Worm (Caenorhabditis elegans) whole organism, L3 larva: Measurements from ENCODE around the gene C25D7.16.

ENCODE experiments used
- ZK546.5 ChIP-seq: sonication (generic microtip); optimal IDR thresholded peaks from 2 replicates; lab custom pipeline; 2017; ENCODE audit warnings: missing biosample characterization, missing genetic modification characterization
- ama-1 ChIP-seq: fragments of 150-350 bp; optimal IDR thresholded peaks from 2 replicates; lab custom pipeline; 2018
- egl-27 ChIP-seq: sonication (generic microtip); optimal IDR thresholded peaks from 4 replicates; lab custom pipeline; 2017; ENCODE audit warnings: missing biosample characterization, missing genetic modification reagents, missing genetic modification characterization
- elt-1 ChIP-seq: fragments of 150-350 bp; optimal IDR thresholded peaks from 2 replicates; lab custom pipeline; 2014; ENCODE audit warnings: missing biosample characterization, missing genetic modification characterization
- elt-3 ChIP-seq, 3 experiments: fragments of 150-350 bp in 1 of 3; sonication (generic microtip) in 2 of 3; optimal IDR thresholded peaks; 2 replicates in 2 of 3; 4 replicates in 1 of 3; lab custom pipeline; 2014 to 2017; ENCODE audit warnings: missing biosample characterization in 3 of 3, missing genetic modification characterization in 3 of 3
- fkh-10 ChIP-seq: sonication (generic microtip); optimal IDR thresholded peaks from 2 replicates; lab custom pipeline; 2017; ENCODE audit warnings: missing biosample characterization, missing genetic modification reagents, missing genetic modification characterization
- jun-1 ChIP-seq: fragments of 150-350 bp; optimal IDR thresholded peaks from 2 replicates; lab custom pipeline; 2014; ENCODE audit warnings: missing biosample characterization, missing genetic modification reagents, missing genetic modification characterization
- lin-39 ChIP-seq: fragments of 150-350 bp; optimal IDR thresholded peaks from 2 replicates; lab custom pipeline; 2018; ENCODE audit warnings: missing biosample characterization, missing genetic modification reagents, missing genetic modification characterization
- mml-1 ChIP-seq: fragments of 150-350 bp; sonication (generic microtip); optimal IDR thresholded peaks from 3 replicates; lab custom pipeline; 2014; ENCODE audit warnings: missing biosample characterization, missing genetic modification characterization
- nhr-67 ChIP-seq: fragments of 150-350 bp; optimal IDR thresholded peaks from 2 replicates; lab custom pipeline; 2014; ENCODE audit warnings: missing biosample characterization, missing genetic modification characterization
- snpc-4 ChIP-seq: fragments of 150-350 bp; optimal IDR thresholded peaks from 2 replicates; lab custom pipeline; 2014; ENCODE audit warnings: missing biosample characterization, missing genetic modification characterization
- ztf-4 ChIP-seq: fragments of 150-350 bp; optimal IDR thresholded peaks from 2 replicates; lab custom pipeline; 2014; ENCODE audit warnings: missing biosample characterization, missing genetic modification characterization

DNA sequence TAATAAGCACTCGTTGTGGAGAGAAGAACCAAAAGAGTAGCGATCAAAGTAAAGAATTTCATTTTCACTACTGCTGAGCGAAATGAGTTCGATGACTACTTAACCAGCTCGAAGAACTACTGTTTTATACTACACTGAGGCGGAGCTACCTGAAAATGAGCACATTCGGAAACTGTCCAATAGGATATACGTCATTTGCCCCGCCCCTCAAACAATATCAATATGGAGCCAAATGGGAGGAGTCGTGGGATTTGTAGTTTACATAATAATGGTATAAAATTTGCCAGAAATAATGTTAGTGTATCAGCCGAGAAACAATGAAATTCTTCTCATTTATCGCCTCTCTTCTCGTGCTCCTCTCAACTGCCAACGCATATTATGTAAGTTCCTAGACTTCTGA lies 33.5 kb downstream of the C25D7.16 start, which contains the start of the genes C01G10.5 and C01G10.4:
- no peak for TF ChIP-seq fkh-10 (GFP tag; lab: Kevin White, UChicago)
- no peak for TF ChIP-seq ama-1 (lab: Kevin White, UChicago)
- no peak for TF ChIP-seq mml-1 (tag; lab: Kevin White, UChicago)
- TF ChIP-seq elt-3 (tag; optimal IDR thresholded peaks at IDR 0.05; lab: Kevin White, UChicago), result no peak
- no peak for TF ChIP-seq ztf-4 (tag; lab: Kevin White, UChicago)
- TF ChIP-seq elt-1, result no peak
- TF ChIP-seq lin-39, result no peak
- TF ChIP-seq egl-27, result no peak
- no peak for TF ChIP-seq nhr-67
- no peak for TF ChIP-seq ZK546.5 (tag; lab: Kevin White, UChicago)
- TF ChIP-seq snpc-4 (tag; lab: Kevin White, UChicago), result no peak
- TF ChIP-seq jun-1, result no peak
